Worm (Caenorhabditis elegans) whole organism, L4/young adult: ENCODE data around the gene T04C12.9.

Experiments used
- W03F9.2 ChIP-seq: fragments of 150-350 bp; optimal IDR thresholded peaks from 2 replicates; lab custom pipeline; 2014; ENCODE audit warnings: missing biosample characterization, missing genetic modification characterization
- dao-5 ChIP-seq: sonication (generic microtip); optimal IDR thresholded peaks from 2 replicates; lab custom pipeline; 2016; ENCODE audit warnings: missing genotype, missing genetic modification characterization, moderate library complexity, missing compliant biosample characterization

DNA sequence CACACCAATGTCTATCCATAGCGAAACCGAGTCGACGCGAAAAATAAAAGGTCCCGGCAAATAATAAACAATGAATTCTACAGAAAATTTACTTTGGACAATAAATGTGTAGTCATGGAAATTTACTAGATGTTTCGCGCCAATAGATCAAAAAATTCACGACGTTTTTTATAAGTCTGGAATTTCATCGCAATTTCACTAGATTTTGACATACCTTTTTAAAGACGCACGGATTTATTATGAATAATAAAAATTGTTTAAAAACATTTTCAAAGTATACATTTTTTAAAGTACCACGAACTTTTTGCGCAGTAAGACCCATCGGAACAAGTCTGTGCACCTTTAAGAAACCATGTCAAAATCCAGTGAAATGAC lies 13.0 kb upstream of the T04C12.9 start:
- no peak for TF ChIP-seq W03F9.2 (tag; lab: Kevin White, UChicago)
- TF ChIP-seq dao-5 (tag; lab: Kevin White, UChicago) = no peak
